Worm (Caenorhabditis elegans) whole organism, young adult: ENCODE results near the gene lron-14.

ENCODE experiments used
- B0336.3 ChIP-seq: fragments of 200-800 bp; sonication (Bioruptor generic); IDR thresholded peaks from 2 replicates; pipeline ENCODE4 v1.3.6; 2022; ENCODE audit warnings: missing genetic modification characterization, missing compliant biosample characterization
- F37B4.10 ChIP-seq: fragments of 200-800 bp; sonication (Bioruptor generic); IDR thresholded peaks from 2 replicates; pipeline ENCODE4 v1.3.6; 2022; ENCODE audit warnings: missing genetic modification characterization, missing compliant biosample characterization
- F49E8.2 ChIP-seq: sonication (generic microtip); optimal IDR thresholded peaks from 3 replicates; lab custom pipeline; 2017; ENCODE audit warnings: missing genetic modification characterization, mild to moderate bottlenecking, missing compliant biosample characterization, antibody characterized with exemption, moderate library complexity; ENCODE audit not compliant: insufficient read depth
- F52B5.7 ChIP-seq: sonication (generic microtip); optimal IDR thresholded peaks from 2 replicates; lab custom pipeline; 2016; ENCODE audit warnings: mild to moderate bottlenecking, missing genetic modification characterization, missing compliant biosample characterization
- F57A8.1 ChIP-seq: fragments of 200-800 bp; sonication (Bioruptor generic); optimal IDR thresholded peaks from 2 replicates; lab custom pipeline; 2018; ENCODE audit warnings: mild to moderate bottlenecking, missing genetic modification characterization, moderate library complexity, missing compliant biosample characterization
- akir-1 ChIP-seq: fragments of 200-800 bp; sonication (Bioruptor generic); optimal IDR thresholded peaks from 2 replicates; lab custom pipeline; 2018; ENCODE audit warnings: mild to moderate bottlenecking, missing genetic modification characterization, moderate library complexity, missing compliant biosample characterization
- aptf-2 ChIP-seq: fragments of 200-800 bp; sonication (Bioruptor generic); conservative IDR thresholded peaks from 2 replicates; pipeline ENCODE4 v1.3.6; 2022; ENCODE audit warnings: missing genetic modification reagents, missing genetic modification characterization, missing compliant biosample characterization
- aptf-3 ChIP-seq: fragments of 200-800 bp; sonication (Bioruptor generic); IDR thresholded peaks from 2 replicates; pipeline ENCODE4 v1.3.6; 2022; ENCODE audit warnings: missing genetic modification characterization, missing compliant biosample characterization
- athp-1 ChIP-seq: sonication (generic microtip); optimal IDR thresholded peaks from 2 replicates; lab custom pipeline; 2017; ENCODE audit warnings: mild to moderate bottlenecking, missing genetic modification characterization, missing compliant biosample characterization
- attf-5 ChIP-seq: fragments of 200-800 bp; sonication (Bioruptor generic); optimal IDR thresholded peaks from 2 replicates; lab custom pipeline; 2018; ENCODE audit warnings: mild to moderate bottlenecking, missing genetic modification characterization, missing compliant biosample characterization
- bed-2 ChIP-seq: fragments of 200-800 bp; sonication (Bioruptor generic); IDR thresholded peaks from 2 replicates; pipeline ENCODE4 v1.3.6; 2022; ENCODE audit warnings: missing genetic modification reagents, missing genetic modification characterization, missing compliant biosample characterization
- ccch-3 ChIP-seq: fragments of 200-800 bp; sonication (Bioruptor generic); optimal IDR thresholded peaks from 2 replicates; lab custom pipeline; 2018; ENCODE audit warnings: mild to moderate bottlenecking, missing genetic modification characterization, missing compliant biosample characterization
- chd-7 ChIP-seq: sonication (generic microtip); optimal IDR thresholded peaks from 2 replicates; lab custom pipeline; 2016; ENCODE audit warnings: mild to moderate bottlenecking, missing genetic modification characterization, moderate library complexity, missing compliant biosample characterization
- die-1 ChIP-seq: sonication (generic microtip); optimal IDR thresholded peaks from 2 replicates; lab custom pipeline; 2016; ENCODE audit warnings: missing genotype, mild to moderate bottlenecking, missing genetic modification characterization, missing compliant biosample characterization
- dox-1 ChIP-seq: fragments of 200-800 bp; sonication (Bioruptor generic); IDR thresholded peaks from 2 replicates; pipeline ENCODE4 v1.3.6; 2022; ENCODE audit warnings: missing genetic modification reagents, missing genetic modification characterization, missing compliant biosample characterization
- dpl-1 ChIP-seq: fragments of 150-350 bp; optimal IDR thresholded peaks from 2 replicates; lab custom pipeline; 2014; ENCODE audit warnings: missing biosample characterization, missing genetic modification reagents, missing genetic modification characterization
- egl-44 ChIP-seq: fragments of 200-800 bp; sonication (Bioruptor generic); IDR thresholded peaks from 2 replicates; pipeline ENCODE4 v1.3.6; 2022; ENCODE audit warnings: missing genetic modification reagents, missing genetic modification characterization, missing compliant biosample characterization
- gei-17 ChIP-seq: fragments of 200-800 bp; sonication (Bioruptor generic); optimal IDR thresholded peaks from 2 replicates; lab custom pipeline; 2018; ENCODE audit warnings: mild to moderate bottlenecking, missing genetic modification characterization, missing compliant biosample characterization
- him-1 ChIP-seq: sonication (generic microtip); optimal IDR thresholded peaks from 2 replicates; lab custom pipeline; 2016; ENCODE audit warnings: missing genotype, missing genetic modification reagents, missing genetic modification characterization, missing compliant biosample characterization
- hlh-26 ChIP-seq: fragments of 200-800 bp; sonication (Bioruptor generic); conservative IDR thresholded peaks from 2 replicates; pipeline ENCODE4 v1.3.6; 2022; ENCODE audit warnings: missing genetic modification reagents, missing genetic modification characterization, missing compliant biosample characterization
- hmg-20 ChIP-seq: fragments of 200-800 bp; sonication (Bioruptor generic); IDR thresholded peaks from 2 replicates; pipeline ENCODE4 v1.3.6; 2022; ENCODE audit warnings: missing genetic modification reagents, missing genetic modification characterization, missing compliant biosample characterization
- hrde-1 ChIP-seq: sonication (generic microtip); optimal IDR thresholded peaks from 2 replicates; lab custom pipeline; 2016; ENCODE audit warnings: missing genetic modification characterization, mild to moderate bottlenecking, missing compliant biosample characterization, moderate library complexity, missing genotype, missing genetic modification reagents, borderline replicate concordance
- lag-1 ChIP-seq: fragments of 200-800 bp; sonication (Bioruptor generic); IDR thresholded peaks from 2 replicates; pipeline ENCODE4 v1.3.6; 2022; ENCODE audit warnings: missing genetic modification reagents, missing genetic modification characterization, missing compliant biosample characterization
- lin-40 ChIP-seq: sonication (generic microtip); optimal IDR thresholded peaks from 2 replicates; lab custom pipeline; 2016; ENCODE audit warnings: missing genetic modification characterization, mild to moderate bottlenecking, missing compliant biosample characterization, missing genotype, missing genetic modification reagents
- lsy-27 ChIP-seq: sonication (generic microtip); optimal IDR thresholded peaks from 2 replicates; lab custom pipeline; 2017; ENCODE audit warnings: missing genetic modification characterization, mild to moderate bottlenecking, missing compliant biosample characterization, antibody characterized with exemption, missing genotype, borderline replicate concordance; ENCODE audit not compliant: insufficient read depth
- mcd-1 ChIP-seq: fragments of 200-800 bp; sonication (Bioruptor generic); IDR thresholded peaks from 2 replicates; pipeline ENCODE4 v1.3.6; 2022; ENCODE audit warnings: missing genetic modification reagents, missing genetic modification characterization, missing compliant biosample characterization
- mes-4 ChIP-seq: sonication (generic microtip); optimal IDR thresholded peaks from 2 replicates; lab custom pipeline; 2016; ENCODE audit warnings: missing genotype, missing genetic modification characterization, missing compliant biosample characterization
- mxl-1 ChIP-seq: sonication (generic microtip); optimal IDR thresholded peaks from 2 replicates; lab custom pipeline; 2016; ENCODE audit warnings: missing genetic modification characterization, missing compliant biosample characterization
- nfya-2 ChIP-seq: fragments of 200-800 bp; sonication (Bioruptor generic); IDR thresholded peaks from 2 replicates; pipeline ENCODE4 v1.3.6; 2022; ENCODE audit warnings: missing genetic modification reagents, missing genetic modification characterization, missing compliant biosample characterization
- nfyb-1 ChIP-seq: fragments of 200-800 bp; sonication (Bioruptor generic); IDR thresholded peaks from 2 replicates; pipeline ENCODE4 v1.3.6; 2022; ENCODE audit warnings: missing genetic modification reagents, missing genetic modification characterization, missing compliant biosample characterization
- nhr-27 ChIP-seq: fragments of 200-800 bp; sonication (Bioruptor generic); optimal IDR thresholded peaks from 2 replicates; lab custom pipeline; 2018; ENCODE audit warnings: mild to moderate bottlenecking, missing genetic modification characterization, moderate library complexity, missing compliant biosample characterization
- rec-8 ChIP-seq, 2 experiments: sonication (generic microtip); optimal IDR thresholded peaks; 2 replicates each; lab custom pipeline; 2016; ENCODE audit warnings: mild to moderate bottlenecking in 2 of 2, missing genetic modification characterization in 2 of 2, missing genetic modification reagents in 2 of 2, missing genotype in 2 of 2, missing biosample characterization in 1 of 2, missing compliant biosample characterization in 1 of 2, moderate library complexity in 1 of 2
- repo-1 ChIP-seq: sonication (generic microtip); optimal IDR thresholded peaks from 2 replicates; lab custom pipeline; 2017; ENCODE audit warnings: mild to moderate bottlenecking, missing genetic modification characterization, missing compliant biosample characterization
- sdz-38 ChIP-seq: sonication (generic microtip); optimal IDR thresholded peaks from 2 replicates; lab custom pipeline; 2016; ENCODE audit warnings: missing genotype, missing genetic modification characterization, missing compliant biosample characterization
- sea-2 ChIP-seq: fragments of 200-800 bp; sonication (Bioruptor generic); IDR thresholded peaks from 2 replicates; pipeline ENCODE4 v1.3.6; 2022; ENCODE audit warnings: missing genetic modification characterization, missing compliant biosample characterization
- snpc-1.3 ChIP-seq: sonication (generic microtip); optimal IDR thresholded peaks from 2 replicates; lab custom pipeline; 2017; ENCODE audit warnings: missing genetic modification characterization, mild to moderate bottlenecking, missing compliant biosample characterization, antibody characterized with exemption, moderate library complexity, missing genotype, missing genetic modification reagents; ENCODE audit not compliant: insufficient read depth
- snpc-3.4 ChIP-seq: sonication (generic microtip); optimal IDR thresholded peaks from 2 replicates; lab custom pipeline; 2017; ENCODE audit warnings: missing genetic modification characterization, mild to moderate bottlenecking, missing compliant biosample characterization, antibody characterized with exemption, moderate library complexity, missing genotype, missing genetic modification reagents
- snpc-4 ChIP-seq, 5 experiments: fragments of 150-350 bp in 1 of 5; sonication (generic microtip) in 4 of 5; optimal IDR thresholded peaks; 2 replicates each; lab custom pipeline; 2014 to 2018; ENCODE audit warnings: missing genetic modification characterization in 5 of 5, missing biosample characterization in 3 of 5, antibody characterized with exemption in 2 of 5, mild to moderate bottlenecking in 2 of 5, missing compliant biosample characterization in 2 of 5, missing genotype in 2 of 5, moderate library complexity in 2 of 5, missing genetic modification reagents in 1 of 5
- somi-1 ChIP-seq: fragments of 200-800 bp; sonication (Bioruptor generic); optimal IDR thresholded peaks from 2 replicates; lab custom pipeline; 2018; ENCODE audit warnings: mild to moderate bottlenecking, missing genetic modification characterization, missing compliant biosample characterization
- tbp1 ChIP-seq: fragments of 200-800 bp; sonication (Bioruptor generic); optimal IDR thresholded peaks from 2 replicates; lab custom pipeline; 2018; ENCODE audit warnings: mild to moderate bottlenecking, missing genetic modification characterization, missing compliant biosample characterization
- unc-62 ChIP-seq: fragments of 150-350 bp; optimal IDR thresholded peaks from 2 replicates; lab custom pipeline; 2014; ENCODE audit warnings: missing biosample characterization, missing genetic modification reagents, missing genetic modification characterization
- zim-3 ChIP-seq: sonication (generic microtip); optimal IDR thresholded peaks from 2 replicates; lab custom pipeline; 2017; ENCODE audit warnings: mild to moderate bottlenecking, missing genetic modification characterization, moderate library complexity, missing compliant biosample characterization
- ztf-28 ChIP-seq: fragments of 200-800 bp; sonication (Bioruptor generic); IDR thresholded peaks from 2 replicates; pipeline ENCODE4 v1.3.6; 2022; ENCODE audit warnings: missing genetic modification reagents, missing genetic modification characterization, missing compliant biosample characterization

The lron-14 gene

DNA sequence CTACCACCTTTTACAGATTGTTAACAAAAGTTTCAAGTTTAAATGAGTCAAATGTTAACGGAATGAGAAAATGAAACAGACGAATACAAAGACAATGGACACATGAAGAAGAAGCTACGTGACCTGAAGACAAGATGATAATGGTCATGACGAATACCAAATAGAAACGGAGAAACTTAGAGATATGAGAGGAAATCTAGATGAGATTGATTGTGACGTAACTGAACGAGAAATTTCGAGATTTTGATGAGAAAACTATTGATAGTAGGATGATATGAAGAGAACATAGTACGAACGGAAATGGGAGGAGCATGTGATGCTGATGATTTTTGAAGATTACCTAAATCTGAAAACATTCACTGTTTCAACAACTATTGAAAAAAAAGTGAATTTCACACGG, 31.3 kb downstream of the lron-14 start:
- no peak for TF ChIP-seq egl-44
- no peak for TF ChIP-seq sea-2 (GFP tag; lab: Robert Waterston, UW)
- no peak for TF ChIP-seq chd-7
- no peak for TF ChIP-seq aptf-2 (GFP tag; lab: Robert Waterston, UW)
- no peak for TF ChIP-seq F37B4.10 (GFP tag; lab: Robert Waterston, UW)
- no peak for TF ChIP-seq nhr-27
- no peak for TF ChIP-seq nfya-2 (GFP tag; lab: Robert Waterston, UW)
- no peak for TF ChIP-seq sdz-38 (tag; lab: Kevin White, UChicago)
- TF ChIP-seq akir-1 (GFP tag; lab: Kevin White, UChicago), result no peak
- no peak for TF ChIP-seq athp-1 (tag; lab: Kevin White, UChicago)
- TF ChIP-seq snpc-4 (GFP tag; optimal IDR thresholded peaks at IDR 0.05; lab: Kevin White, UChicago), result no peak
- TF ChIP-seq snpc-4 (tag; optimal IDR thresholded peaks at IDR 0.05; lab: Kevin White, UChicago), result no peak
- TF ChIP-seq nfyb-1 (GFP tag; lab: Robert Waterston, UW), result no peak
- TF ChIP-seq F57A8.1 (GFP tag; lab: Kevin White, UChicago), result no peak
- no peak for TF ChIP-seq lsy-27 (tag; lab: Kevin White, UChicago)

DNA sequence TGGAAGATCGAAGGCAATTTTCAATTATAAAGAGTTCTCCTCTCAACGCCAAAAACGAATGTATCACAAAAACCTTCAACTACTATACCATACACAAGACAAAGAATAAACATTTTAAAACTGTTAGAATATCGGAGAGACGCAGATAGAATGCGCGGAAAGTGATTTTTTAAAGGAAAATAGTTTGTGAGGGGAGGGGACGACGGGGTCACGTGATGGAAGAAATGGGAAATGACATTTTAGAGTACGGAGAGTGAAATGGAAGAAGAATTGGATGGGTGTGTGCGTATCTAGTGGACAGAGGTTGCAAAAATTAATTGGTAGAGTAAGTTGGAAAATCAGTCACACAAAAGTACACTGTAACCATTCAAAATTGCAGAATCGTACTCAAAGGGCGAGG, 32.1 kb downstream of the lron-14 start:
- TF ChIP-seq tbp1 (no peak), mcd-1 (GFP tag; lab: Robert Waterston, UW) (no peak), lin-40 (tag; lab: Kevin White, UChicago) (peak; percentile 44), aptf-3 (no peak), dox-1 (GFP tag; lab: Robert Waterston, UW) (0 out of 2 replicates have a peak, but pooled peaks have one; percentile 18)
- TF ChIP-seq, all 124 proteins: peak for 2

DNA sequence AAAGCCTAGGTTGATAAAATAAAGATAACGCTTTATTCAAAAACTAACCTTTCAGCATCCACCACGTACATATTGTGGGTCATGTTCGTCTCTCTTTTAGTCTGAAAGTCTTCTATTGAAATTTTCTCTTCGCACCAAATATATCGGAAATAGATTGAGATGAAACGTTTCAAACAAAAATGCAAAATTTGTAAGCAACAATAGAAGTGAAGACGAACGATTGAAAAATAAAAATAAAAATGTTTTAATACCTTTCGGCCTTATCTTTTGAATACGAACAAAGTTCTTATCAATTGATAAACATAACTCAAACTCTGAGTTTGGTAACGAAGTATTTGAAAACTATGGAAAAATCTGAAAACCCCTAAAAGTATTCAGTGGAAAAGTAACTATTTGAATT, 33.3 kb downstream of the lron-14 start, which contains the start of gene F56H11.2:
TSS of gene F56H11.2 (minus strand) at position 101 of the 400 bp plus-strand sequence.
- no peak for TF ChIP-seq snpc-1.3 (tag; lab: Kevin White, UChicago)
- no peak for TF ChIP-seq hrde-1 (tag; lab: Kevin White, UChicago)

DNA sequence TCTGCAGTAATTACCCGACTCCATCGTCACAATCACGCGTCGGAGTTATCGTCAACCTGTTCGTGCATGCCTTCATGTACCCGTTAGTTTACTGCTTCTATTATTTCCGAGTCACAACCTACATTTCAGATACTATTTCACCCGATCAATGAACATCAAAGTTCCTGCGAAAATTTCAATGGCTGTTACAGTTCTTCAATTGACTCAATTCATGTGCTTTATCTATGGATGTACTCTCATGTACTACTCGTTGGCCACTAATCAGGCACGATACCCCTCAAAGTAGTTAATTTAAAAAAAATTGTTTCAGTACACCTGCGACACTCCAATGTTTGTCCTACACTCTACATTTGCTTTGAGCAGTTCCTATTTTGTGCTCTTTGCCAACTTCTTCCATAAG, 35.6 kb downstream of the lron-14 start:
- TF ChIP-seq F49E8.2 (no peak), unc-62 (GFP tag; lab: Kevin White, UChicago) (no peak), B0336.3 (GFP tag; lab: Robert Waterston, UW) (no peak), die-1 (no peak), ccch-3 (GFP tag; lab: Kevin White, UChicago) (no peak), dpl-1 (GFP tag; lab: Kevin White, UChicago) (no peak), aptf-3 (no peak), attf-5 (no peak), snpc-3.4 (tag; lab: Kevin White, UChicago) (no peak), gei-17 (GFP tag; lab: Kevin White, UChicago) (peak; percentile 6), hlh-26 (GFP tag; lab: Robert Waterston, UW) (no peak), bed-2 (GFP tag; lab: Robert Waterston, UW) (no peak), somi-1 (GFP tag; lab: Kevin White, UChicago) (no peak), mes-4 (tag; lab: Kevin White, UChicago) (no peak), mxl-1 (tag; lab: Kevin White, UChicago) (no peak), egl-44 (no peak), rec-8 (tag; optimal IDR thresholded peaks at IDR 0.05; lab: Kevin White, UChicago) (no peak), ztf-28 (no peak), hmg-20 (GFP tag; lab: Robert Waterston, UW) (no peak), nfyb-1 (GFP tag; lab: Robert Waterston, UW) (no peak), him-1 (tag; lab: Kevin White, UChicago) (no peak), repo-1 (peak; percentile 3), zim-3 (no peak), F52B5.7 (tag; lab: Kevin White, UChicago) (no peak), lag-1 (no peak)
